Fruit fly (Drosophila melanogaster) whole organism, pupa: ENCODE results near the gene Hecw.

ENCODE experiments used
- CG14655 ChIP-seq: fragments of 200-800 bp; sonication (Bioruptor generic); optimal IDR thresholded peaks from 3 replicates; lab custom pipeline; 2017; ENCODE audit warnings: mild to moderate bottlenecking, missing biosample characterization, missing genetic modification reagents, missing genetic modification characterization
- CG9948 ChIP-seq: fragments of 200-800 bp; sonication (Bioruptor generic); optimal IDR thresholded peaks from 2 replicates; lab custom pipeline; 2018; ENCODE audit warnings: missing biosample characterization, mild to moderate bottlenecking, missing genetic modification characterization, moderate library complexity
- Pif1A ChIP-seq: fragments of 200-800 bp; sonication (Bioruptor generic); optimal IDR thresholded peaks from 3 replicates; lab custom pipeline; 2016; ENCODE audit warnings: missing biosample characterization, missing genetic modification characterization
- Pif1B ChIP-seq: fragments of 200-800 bp; sonication (Bioruptor generic); optimal IDR thresholded peaks from 3 replicates; lab custom pipeline; 2016; ENCODE audit warnings: missing biosample characterization, missing genetic modification characterization
- rn ChIP-seq: fragments of 200-800 bp; sonication (Bioruptor generic); IDR thresholded peaks from 2 replicates; pipeline ENCODE4 v1.3.6; 2022; ENCODE audit warnings: missing biosample characterization, missing genetic modification characterization

dm6 chrX:9638927-9639420 is 30.2 kb downstream of the Hecw start:
- TF ChIP-seq rn (GFP tag; lab: Robert Waterston, UW) (no peak), CG9948 (tag; lab: Kevin White, UChicago) (no peak), CG14655 (peak; percentile 41), Pif1A (GFP tag; lab: Kevin White, UChicago) (no peak), Pif1B (GFP tag; lab: Kevin White, UChicago) (no peak)
